In genomic region chrV:9672495-9672894, ce11 we compare ENCODE assay signal across 4 worm cellular contexts.
A peak's percentile ranks its signal among the peaks of the same experiment; 100 is the strongest.
TF ChIP-seq lines count a peak whose summit lies in the region.

No protein-coding gene starts in this region.

TF ChIP-seq in whole organism, L1 larva, 84 proteins besides CTCF, POLR2A, EP300 and RAD21:
- no peak for TF ChIP-seq unc-98 (GFP tag; IDR thresholded peaks at IDR 0.05; lab: Robert Waterston, UW)
- TF ChIP-seq elt-3 (tag; optimal IDR thresholded peaks at IDR 0.05; lab: Kevin White, UChicago), result no peak
- TF ChIP-seq nhr-85 (tag; lab: Kevin White, UChicago), result no peak
- peak; percentile 49 for TF ChIP-seq elt-2 (tag; optimal IDR thresholded peaks at IDR 0.05; lab: Kevin White, UChicago)
- TF ChIP-seq nhr-12 (tag; optimal IDR thresholded peaks at IDR 0.05; lab: Kevin White, UChicago), result no peak
- no peak for TF ChIP-seq irx-1 (tag; optimal IDR thresholded peaks at IDR 0.05; lab: Kevin White, UChicago)
TF ChIP-seq in whole organism, L1 larva: peak in this region for 1.

TF ChIP-seq in whole organism, L3 larva, 47 proteins besides CTCF, POLR2A, EP300 and RAD21:
- TF ChIP-seq elt-2 (tag; optimal IDR thresholded peaks at IDR 0.05; lab: Kevin White, UChicago) (peak; percentile 70), ZK546.5 (tag; optimal IDR thresholded peaks at IDR 0.05; lab: Kevin White, UChicago) (no peak)
TF ChIP-seq in whole organism, L3 larva: peak in this region for 1.

TF ChIP-seq in whole organism, L4 larva, 104 proteins besides CTCF, POLR2A, EP300 and RAD21:
- TF ChIP-seq pqm-1 (tag; optimal IDR thresholded peaks at IDR 0.05; lab: Kevin White, UChicago) (peak; percentile 30), php-3 (GFP tag; IDR thresholded peaks at IDR 0.05; lab: Robert Waterston, UW) (peak; percentile 50), dve-1 (tag; optimal IDR thresholded peaks at IDR 0.05; lab: Kevin White, UChicago; ENCODE audit: insufficient read depth) (peak; percentile 56), lin-15B (tag; optimal IDR thresholded peaks at IDR 0.05; lab: Kevin White, UChicago) (no peak), ama-1 (optimal IDR thresholded peaks at IDR 0.05; lab: Kevin White, UChicago) (no peak), ceh-82 (tag; optimal IDR thresholded peaks at IDR 0.05; lab: Kevin White, UChicago) (no peak), daf-16 (GFP tag; optimal IDR thresholded peaks at IDR 0.05; lab: Kevin White, UChicago) (no peak), daf-16 (tag; optimal IDR thresholded peaks at IDR 0.05; lab: Kevin White, UChicago) (peak; percentile 76)

TF ChIP-seq in whole organism, young adult, 124 proteins besides CTCF, POLR2A, EP300 and RAD21:
- TF ChIP-seq nhr-80 (tag; optimal IDR thresholded peaks at IDR 0.05; lab: Kevin White, UChicago) (peak; percentile 3), sea-2 (GFP tag; IDR thresholded peaks at IDR 0.05; lab: Robert Waterston, UW) (no peak)
